Worm (Caenorhabditis elegans) whole organism, mixed stage, embryonic: ENCODE data around the gene C28F5.1.

Experiments
- M03D4.4 ChIP-seq: sonication (generic microtip); optimal IDR thresholded peaks from 2 replicates; lab custom pipeline; 2017; ENCODE audit warnings: mild to moderate bottlenecking, missing genetic modification characterization, missing compliant biosample characterization
- bed-3 ChIP-seq: fragments of 200-800 bp; sonication (Bioruptor generic); optimal IDR thresholded peaks from 3 replicates; lab custom pipeline; 2018; ENCODE audit warnings: mild to moderate bottlenecking, missing genetic modification characterization, moderate library complexity, missing compliant biosample characterization
- blmp-1 ChIP-seq: fragments of 150-350 bp; optimal IDR thresholded peaks from 2 replicates; lab custom pipeline; 2014; ENCODE audit warnings: missing biosample characterization, missing genetic modification characterization
- ceh-39 ChIP-seq: fragments of 150-350 bp; optimal IDR thresholded peaks from 2 replicates; lab custom pipeline; 2014; ENCODE audit warnings: missing biosample characterization, missing genetic modification characterization
- ceh-43 ChIP-seq: fragments of 200-800 bp; sonication (Bioruptor generic); optimal IDR thresholded peaks from 2 replicates; lab custom pipeline; 2018; ENCODE audit warnings: mild to moderate bottlenecking, missing genetic modification characterization, moderate library complexity, missing compliant biosample characterization
- ceh-83 ChIP-seq: fragments of 200-800 bp; sonication (Bioruptor generic); optimal IDR thresholded peaks from 2 replicates; lab custom pipeline; 2018; ENCODE audit warnings: mild to moderate bottlenecking, missing genetic modification characterization, missing compliant biosample characterization
- ces-1 ChIP-seq: fragments of 150-350 bp; optimal IDR thresholded peaks from 2 replicates; lab custom pipeline; 2014; ENCODE audit warnings: missing biosample characterization, missing genetic modification reagents, missing genetic modification characterization
- drap-1 ChIP-seq: fragments of 200-800 bp; sonication (Bioruptor generic); optimal IDR thresholded peaks from 3 replicates; lab custom pipeline; 2018; ENCODE audit warnings: mild to moderate bottlenecking, missing genetic modification characterization, missing compliant biosample characterization
- elt-1 ChIP-seq: sonication (generic microtip); optimal IDR thresholded peaks from 2 replicates; lab custom pipeline; 2017; ENCODE audit warnings: missing genetic modification characterization, mild to moderate bottlenecking, missing compliant biosample characterization, antibody characterized with exemption, moderate library complexity, borderline replicate concordance; ENCODE audit not compliant: insufficient read depth
- flh-1 ChIP-seq: fragments of 200-800 bp; sonication (Bioruptor generic); optimal IDR thresholded peaks from 2 replicates; lab custom pipeline; 2018; ENCODE audit warnings: mild to moderate bottlenecking, missing genetic modification characterization, moderate library complexity, missing compliant biosample characterization
- ham-2 ChIP-seq: fragments of 200-800 bp; sonication (Bioruptor generic); optimal IDR thresholded peaks from 2 replicates; lab custom pipeline; 2018; ENCODE audit warnings: mild to moderate bottlenecking, missing genetic modification characterization, missing compliant biosample characterization
- hlh-1 ChIP-seq: fragments of 150-350 bp; optimal IDR thresholded peaks from 2 replicates; lab custom pipeline; 2014; ENCODE audit warnings: missing biosample characterization, missing genetic modification reagents, missing genetic modification characterization
- lin-13 ChIP-seq: fragments of 150-350 bp; optimal IDR thresholded peaks from 2 replicates; lab custom pipeline; 2014; ENCODE audit warnings: missing biosample characterization, missing genetic modification characterization
- lsy-2 ChIP-seq: fragments of 150-350 bp; optimal IDR thresholded peaks from 2 replicates; lab custom pipeline; 2014; ENCODE audit warnings: missing biosample characterization, missing genetic modification characterization
- mab-5 ChIP-seq: fragments of 150-350 bp; optimal IDR thresholded peaks from 2 replicates; lab custom pipeline; 2014; ENCODE audit warnings: missing biosample characterization, missing genetic modification characterization
- mep-1 ChIP-seq: fragments of 150-350 bp; optimal IDR thresholded peaks from 2 replicates; lab custom pipeline; 2017; ENCODE audit warnings: missing biosample characterization, missing genetic modification reagents, missing genetic modification characterization, inconsistent platforms
- mls-2 ChIP-seq: sonication (generic microtip); optimal IDR thresholded peaks from 2 replicates; lab custom pipeline; 2016; ENCODE audit warnings: mild to moderate bottlenecking, missing genetic modification characterization, moderate library complexity, missing compliant biosample characterization
- nhr-12 ChIP-seq: fragments of 150-350 bp; optimal IDR thresholded peaks from 2 replicates; lab custom pipeline; 2014; ENCODE audit warnings: missing biosample characterization, missing genetic modification characterization
- nhr-2 ChIP-seq: fragments of 150-350 bp; optimal IDR thresholded peaks from 2 replicates; lab custom pipeline; 2014; ENCODE audit warnings: missing biosample characterization, missing genetic modification characterization
- nhr-237 ChIP-seq: fragments of 150-350 bp; optimal IDR thresholded peaks from 2 replicates; lab custom pipeline; 2014; ENCODE audit warnings: missing biosample characterization, missing genetic modification characterization
- nhr-28 ChIP-seq: fragments of 150-350 bp; optimal IDR thresholded peaks from 2 replicates; lab custom pipeline; 2014; ENCODE audit warnings: missing biosample characterization, missing genetic modification characterization
- nhr-76 ChIP-seq: sonication (generic microtip); optimal IDR thresholded peaks from 2 replicates; lab custom pipeline; 2017; ENCODE audit warnings: missing biosample characterization, missing genetic modification characterization
- pha-4 ChIP-seq: fragments of 150-350 bp; optimal IDR thresholded peaks from 2 replicates; lab custom pipeline; 2018; ENCODE audit warnings: missing biosample characterization, missing genetic modification reagents, missing genetic modification characterization
- sem-2 ChIP-seq: fragments of 200-800 bp; sonication (Bioruptor generic); optimal IDR thresholded peaks from 2 replicates; lab custom pipeline; 2018; ENCODE audit warnings: mild to moderate bottlenecking, missing genetic modification characterization, missing compliant biosample characterization
- snpc-4 ChIP-seq: fragments of 150-350 bp; optimal IDR thresholded peaks from 2 replicates; lab custom pipeline; 2014; ENCODE audit warnings: missing biosample characterization, missing genetic modification characterization
- tbx-8 ChIP-seq: fragments of 200-800 bp; sonication (Bioruptor generic); optimal IDR thresholded peaks from 2 replicates; lab custom pipeline; 2018; ENCODE audit warnings: mild to moderate bottlenecking, missing genetic modification characterization, moderate library complexity, missing compliant biosample characterization
- unc-120 ChIP-seq: sonication (generic microtip); optimal IDR thresholded peaks from 2 replicates; lab custom pipeline; 2017; ENCODE audit warnings: missing genetic modification characterization, missing compliant biosample characterization; ENCODE audit not compliant: poor library complexity, severe bottlenecking
- unc-39 ChIP-seq: fragments of 150-350 bp; optimal IDR thresholded peaks from 2 replicates; lab custom pipeline; 2014; ENCODE audit warnings: missing biosample characterization, missing genetic modification characterization
- unc-62 ChIP-seq: fragments of 150-350 bp; optimal IDR thresholded peaks from 2 replicates; lab custom pipeline; 2014; ENCODE audit warnings: missing biosample characterization, missing genetic modification reagents, missing genetic modification characterization
- ztf-11 ChIP-seq: fragments of 150-350 bp; optimal IDR thresholded peaks from 2 replicates; lab custom pipeline; 2014; ENCODE audit warnings: missing biosample characterization, missing genetic modification characterization

Gene C28F5.1

ce11 chrII:7523281-7523680, 18.2 kb downstream of the C28F5.1 start, which contains the start of gene ZK1290.15:
TSS of gene ZK1290.15 (plus strand) at chrII:7523581.
- TF ChIP-seq unc-120 (tag; lab: Kevin White, UChicago), result no peak
- TF ChIP-seq ceh-83 (GFP tag; lab: Kevin White, UChicago), result no peak
- TF ChIP-seq nhr-28 (tag; lab: Kevin White, UChicago), result no peak
- TF ChIP-seq, all 35 proteins: peak for 0

ce11 chrII:7525458-7525857, 20.4 kb downstream of the C28F5.1 start, which contains the start of the genes ZK1290.7 and rnh-1.1:
TSS of gene ZK1290.7 (minus strand) at chrII:7525558.
TSS of gene rnh-1.1 (plus strand) at chrII:7525738.
- TF ChIP-seq snpc-4 (tag; lab: Kevin White, UChicago) (no peak), M03D4.4 (no peak), nhr-76 (tag; lab: Kevin White, UChicago) (no peak), flh-1 (GFP tag; lab: Kevin White, UChicago) (no peak), mep-1 (tag; lab: Kevin White, UChicago) (no peak), ham-2 (GFP tag; lab: Kevin White, UChicago) (no peak), ceh-39 (tag; lab: Kevin White, UChicago) (no peak), nhr-12 (no peak), blmp-1 (no peak), lin-13 (tag; lab: Kevin White, UChicago) (no peak), sem-2 (GFP tag; lab: Kevin White, UChicago) (no peak), ces-1 (no peak)
- TF ChIP-seq, all 35 proteins: peak for 0

- no peak for TF ChIP-seq nhr-2 (tag; lab: Kevin White, UChicago)
- TF ChIP-seq drap-1 (GFP tag; lab: Kevin White, UChicago), result no peak
- no peak for TF ChIP-seq flh-1 (GFP tag; lab: Kevin White, UChicago)
- no peak for TF ChIP-seq mab-5 (tag; lab: Kevin White, UChicago)
- no peak for TF ChIP-seq unc-39
- no peak for TF ChIP-seq M03D4.4
- TF ChIP-seq blmp-1, result no peak
- TF ChIP-seq ces-1, result no peak
- no peak for TF ChIP-seq ceh-43 (GFP tag; lab: Kevin White, UChicago)
- TF ChIP-seq unc-120 (tag; lab: Kevin White, UChicago), result no peak
- TF ChIP-seq lsy-2, result no peak
- TF ChIP-seq snpc-4 (tag; lab: Kevin White, UChicago), result no peak
- TF ChIP-seq tbx-8 (GFP tag; lab: Kevin White, UChicago), result no peak
Measured at ce11 chrII:7528210-7528609, 23.1 kb downstream of the C28F5.1 start.

ce11 chrII:7529078-7529683, 24.1 kb downstream of the C28F5.1 start, which contains the start of gene ZK1290.5:
TSS of gene ZK1290.5 (plus strand) at chrII:7529643.
- TF ChIP-seq ceh-39 (tag; lab: Kevin White, UChicago) (no peak), ceh-43 (GFP tag; lab: Kevin White, UChicago) (no peak), blmp-1 (no peak), unc-120 (tag; lab: Kevin White, UChicago) (peak; percentile 70), unc-62 (peak; percentile 76), hlh-1 (tag; lab: Kevin White, UChicago) (peak; percentile 62), nhr-2 (tag; lab: Kevin White, UChicago) (no peak), nhr-237 (tag; lab: Kevin White, UChicago) (peak; percentile 46), nhr-12 (no peak)
- TF ChIP-seq, all 35 proteins: peak for 4

ce11 chrII:7530944-7531343, 25.8 kb downstream of the C28F5.1 start, which contains the start of gene wrt-1:
TSS of gene wrt-1 (plus strand) at chrII:7530996.
- TF ChIP-seq ham-2 (GFP tag; lab: Kevin White, UChicago), result peak; percentile 13
- no peak for TF ChIP-seq bed-3 (GFP tag; lab: Kevin White, UChicago)

- no peak for TF ChIP-seq pha-4
- no peak for TF ChIP-seq nhr-28 (tag; lab: Kevin White, UChicago)
- TF ChIP-seq unc-39, result no peak
- no peak for TF ChIP-seq ceh-43 (GFP tag; lab: Kevin White, UChicago)
- no peak for TF ChIP-seq mab-5 (tag; lab: Kevin White, UChicago)
- no peak for TF ChIP-seq ceh-39 (tag; lab: Kevin White, UChicago)
- no peak for TF ChIP-seq sem-2 (GFP tag; lab: Kevin White, UChicago)
- no peak for TF ChIP-seq ceh-83 (GFP tag; lab: Kevin White, UChicago)
- TF ChIP-seq elt-1 (tag; lab: Kevin White, UChicago), result no peak
- TF ChIP-seq ztf-11, result no peak
- no peak for TF ChIP-seq flh-1 (GFP tag; lab: Kevin White, UChicago)
- TF ChIP-seq mep-1 (tag; lab: Kevin White, UChicago), result no peak
- no peak for TF ChIP-seq mls-2 (tag; lab: Kevin White, UChicago)
- no peak for TF ChIP-seq unc-62
- no peak for TF ChIP-seq tbx-8 (GFP tag; lab: Kevin White, UChicago)
- TF ChIP-seq nhr-237 (tag; lab: Kevin White, UChicago), result no peak
- TF ChIP-seq drap-1 (GFP tag; lab: Kevin White, UChicago), result no peak
- TF ChIP-seq bed-3 (GFP tag; lab: Kevin White, UChicago), result no peak
- no peak for TF ChIP-seq ham-2 (GFP tag; lab: Kevin White, UChicago)
Measured at ce11 chrII:7531478-7531877, 26.4 kb downstream of the C28F5.1 start.
